Worm (Caenorhabditis elegans) whole organism, mixed stage, embryonic: ENCODE results near the gene F15E6.4.

Source experiments
- cnd-1 ChIP-seq: fragments of 200-800 bp; sonication (Bioruptor generic); optimal IDR thresholded peaks from 2 replicates; lab custom pipeline; 2018; ENCODE audit warnings: mild to moderate bottlenecking, missing genetic modification characterization, missing compliant biosample characterization
- elt-1 ChIP-seq: sonication (generic microtip); optimal IDR thresholded peaks from 2 replicates; lab custom pipeline; 2017; ENCODE audit warnings: missing genetic modification characterization, mild to moderate bottlenecking, missing compliant biosample characterization, antibody characterized with exemption, moderate library complexity, borderline replicate concordance; ENCODE audit not compliant: insufficient read depth
- elt-3 ChIP-seq: fragments of 150-350 bp; optimal IDR thresholded peaks from 2 replicates; lab custom pipeline; 2014; ENCODE audit warnings: missing biosample characterization, missing genetic modification characterization
- ham-2 ChIP-seq: fragments of 200-800 bp; sonication (Bioruptor generic); optimal IDR thresholded peaks from 2 replicates; lab custom pipeline; 2018; ENCODE audit warnings: mild to moderate bottlenecking, missing genetic modification characterization, missing compliant biosample characterization
- mab-5 ChIP-seq: fragments of 150-350 bp; optimal IDR thresholded peaks from 2 replicates; lab custom pipeline; 2014; ENCODE audit warnings: missing biosample characterization, missing genetic modification characterization
- mep-1 ChIP-seq: fragments of 150-350 bp; optimal IDR thresholded peaks from 2 replicates; lab custom pipeline; 2017; ENCODE audit warnings: missing biosample characterization, missing genetic modification reagents, missing genetic modification characterization, inconsistent platforms
- nhr-12 ChIP-seq: fragments of 150-350 bp; optimal IDR thresholded peaks from 2 replicates; lab custom pipeline; 2014; ENCODE audit warnings: missing biosample characterization, missing genetic modification characterization
- nhr-2 ChIP-seq: fragments of 150-350 bp; optimal IDR thresholded peaks from 2 replicates; lab custom pipeline; 2014; ENCODE audit warnings: missing biosample characterization, missing genetic modification characterization
- nhr-237 ChIP-seq: fragments of 150-350 bp; optimal IDR thresholded peaks from 2 replicates; lab custom pipeline; 2014; ENCODE audit warnings: missing biosample characterization, missing genetic modification characterization
- unc-62 ChIP-seq: fragments of 150-350 bp; optimal IDR thresholded peaks from 2 replicates; lab custom pipeline; 2014; ENCODE audit warnings: missing biosample characterization, missing genetic modification reagents, missing genetic modification characterization
- ztf-11 ChIP-seq: fragments of 150-350 bp; optimal IDR thresholded peaks from 2 replicates; lab custom pipeline; 2014; ENCODE audit warnings: missing biosample characterization, missing genetic modification characterization

ce11 chrIV:4301202-4301601 is 9.9 kb downstream of the F15E6.4 start, which contains the start of gene lgc-22:
- no peak for TF ChIP-seq elt-1 (tag; lab: Kevin White, UChicago)
- no peak for TF ChIP-seq elt-3 (tag; lab: Kevin White, UChicago)
- no peak for TF ChIP-seq cnd-1 (tag; lab: Kevin White, UChicago)
- TF ChIP-seq nhr-237 (tag; lab: Kevin White, UChicago), result no peak
- TF ChIP-seq nhr-2 (tag; lab: Kevin White, UChicago), result no peak
- TF ChIP-seq nhr-12 (tag; lab: Kevin White, UChicago), result no peak
- TF ChIP-seq mep-1, result no peak
- TF ChIP-seq unc-62 (GFP tag; lab: Kevin White, UChicago), result no peak
- no peak for TF ChIP-seq ham-2
- no peak for TF ChIP-seq ztf-11
- TF ChIP-seq mab-5, result no peak
